Fruit fly (Drosophila melanogaster) whole organism, wandering third instar larva: Measurements from ENCODE around the gene Pif1B.

Experiments
- GATAd ChIP-seq: sonication (Bioruptor generic); optimal IDR thresholded peaks from 2 replicates; lab custom pipeline; 2016; ENCODE audit warnings: missing biosample characterization, missing genetic modification characterization
- br ChIP-seq: fragments of 200-800 bp; sonication (Bioruptor generic); optimal IDR thresholded peaks from 2 replicates; lab custom pipeline; 2016; ENCODE audit warnings: missing biosample characterization, missing genetic modification characterization
- h ChIP-seq: fragments of 200-800 bp; sonication (Bioruptor generic); optimal IDR thresholded peaks from 3 replicates; lab custom pipeline; 2016; ENCODE audit warnings: missing biosample characterization, mild to moderate bottlenecking, missing genetic modification characterization

dm6 chr3R:8815074-8815473 lies 14.1 kb upstream of the Pif1B start:
- no peak for TF ChIP-seq br
- TF ChIP-seq GATAd (GFP tag; lab: Kevin White, UChicago): no peak
- no peak for TF ChIP-seq h (GFP tag; lab: Kevin White, UChicago)
